Worm (Caenorhabditis elegans): ENCODE measurements around the gene cwp-5.

Gene cwp-5

DNA sequence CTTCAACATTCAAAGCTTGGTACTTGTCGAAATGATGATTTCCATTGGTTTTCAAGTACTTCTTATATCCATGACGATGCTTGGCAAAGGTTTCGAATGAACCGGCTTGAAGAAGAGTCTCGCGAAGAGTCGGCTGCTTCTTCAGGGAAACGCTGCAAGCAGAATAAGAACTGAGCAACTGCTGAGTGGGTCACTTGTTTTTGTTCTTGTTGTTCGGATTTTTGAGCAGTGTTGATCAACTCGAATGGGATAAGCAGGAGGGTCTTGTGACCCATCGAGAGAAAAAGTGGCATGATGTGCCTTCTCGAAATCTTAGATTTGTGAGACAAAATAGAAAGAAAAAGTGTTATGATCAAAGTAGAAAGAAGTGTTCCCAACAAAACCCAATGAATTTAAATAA is 30.8 kb upstream of the cwp-5 start (continued):
- TF ChIP-seq sup-37 (GFP tag; optimal IDR thresholded peaks at IDR 0.05) (no peak), nhr-19 (GFP tag; conservative IDR thresholded peaks at IDR 0.05) (no peak; the same call in 1 of the 2 replicates), lin-15B (tag; optimal IDR thresholded peaks at IDR 0.05) (no peak), lin-35 (GFP tag; optimal IDR thresholded peaks at IDR 0.05) (peak in 1 of 2 experiments; percentile 0), fkh-10 (GFP tag; optimal IDR thresholded peaks at IDR 0.05) (no peak), pax-3 (tag; optimal IDR thresholded peaks at IDR 0.05) (no peak), snu-23 (GFP tag; optimal IDR thresholded peaks at IDR 0.05) (no peak), nhr-71 (tag; optimal IDR thresholded peaks at IDR 0.05) (peak; percentile 59), pag-3 (tag; optimal IDR thresholded peaks at IDR 0.05; ENCODE audit: borderline replicate concordance, insufficient read depth) (peak; percentile 71), unc-62 (GFP tag; optimal IDR thresholded peaks at IDR 0.05) (no peak), C16A3.4 (tag; optimal IDR thresholded peaks at IDR 0.05) (no peak), ceh-8 (GFP tag; optimal IDR thresholded peaks at IDR 0.05) (no peak), ceh-63 (GFP tag; optimal IDR thresholded peaks at IDR 0.05) (no peak), elt-3 (tag; optimal IDR thresholded peaks at IDR 0.05) (no peak), dpl-1 (GFP tag; optimal IDR thresholded peaks at IDR 0.05) (no peak), alr-1 (tag; optimal IDR thresholded peaks at IDR 0.05; ENCODE audit: borderline replicate concordance) (no peak), egl-27 (tag; optimal IDR thresholded peaks at IDR 0.05) (no peak), egl-13 (tag; optimal IDR thresholded peaks at IDR 0.05) (no peak), nhr-11 (tag; optimal IDR thresholded peaks at IDR 0.05) (no peak), irx-1 (tag; optimal IDR thresholded peaks at IDR 0.05) (no peak), aha-1 (tag; optimal IDR thresholded peaks at IDR 0.05) (no peak), unc-30 (tag; optimal IDR thresholded peaks at IDR 0.05) (no peak), mef-2 (tag; optimal IDR thresholded peaks at IDR 0.05) (no peak), lin-14 (GFP tag; optimal IDR thresholded peaks at IDR 0.05) (peak; percentile 69), ceh-88 (GFP tag; IDR thresholded peaks at IDR 0.05) (no peak), hlh-4 (tag; optimal IDR thresholded peaks at IDR 0.05) (no peak), hpl-2 (GFP tag; optimal IDR thresholded peaks at IDR 0.05) (no peak), mab-9 (GFP tag; IDR thresholded peaks at IDR 0.05) (no peak), nhr-77 (tag; optimal IDR thresholded peaks at IDR 0.05) (no peak), aly-2 (tag; optimal IDR thresholded peaks at IDR 0.05) (no peak), hlh-17 (GFP tag; optimal IDR thresholded peaks at IDR 0.05; ENCODE audit: borderline replicate concordance) (no peak), isw-1 (GFP tag; IDR thresholded peaks at IDR 0.05) (no peak), elt-2 (tag; optimal IDR thresholded peaks at IDR 0.05) (no peak), efl-3 (GFP tag; optimal IDR thresholded peaks at IDR 0.05) (no peak), nhr-47 (tag; optimal IDR thresholded peaks at IDR 0.05) (no peak), fkh-4 (tag; optimal IDR thresholded peaks at IDR 0.05; ENCODE audit: borderline replicate concordance) (no peak), tbx-2 (tag; optimal IDR thresholded peaks at IDR 0.05) (no peak), skn-1 (tag; optimal IDR thresholded peaks at IDR 0.05) (no peak), ztf-4 (tag; optimal IDR thresholded peaks at IDR 0.05) (no peak), ces-1 (GFP tag; optimal IDR thresholded peaks at IDR 0.05) (no peak), lir-3 (tag; optimal IDR thresholded peaks at IDR 0.05; ENCODE audit: poor library complexity) (no peak)

DNA sequence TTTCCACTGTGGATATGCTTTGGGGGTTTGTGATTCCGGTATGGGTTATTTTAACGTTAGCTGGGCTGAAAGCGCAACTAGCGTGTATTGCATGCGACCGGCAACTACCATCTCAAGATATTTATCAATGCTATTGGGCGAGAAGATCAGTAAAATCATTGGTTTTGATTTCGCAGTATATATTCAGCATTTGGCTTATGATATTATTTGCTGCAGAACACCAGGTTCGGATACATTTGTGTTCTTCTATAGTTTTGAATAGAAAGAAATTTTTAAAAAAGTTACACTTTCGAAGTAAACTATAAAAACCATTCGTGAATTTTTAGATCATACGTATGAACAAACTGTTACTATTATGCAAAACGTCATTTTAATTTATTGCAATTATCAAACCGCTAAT is 28.2 kb upstream of the cwp-5 start:
- TF ChIP-seq snu-23 (GFP tag; optimal IDR thresholded peaks at IDR 0.05), result no peak
- no peak for TF ChIP-seq vab-15 (tag; optimal IDR thresholded peaks at IDR 0.05)
- TF ChIP-seq sptf-1 (tag; optimal IDR thresholded peaks at IDR 0.05), result no peak
- no peak for TF ChIP-seq unc-62 (GFP tag; optimal IDR thresholded peaks at IDR 0.05)

Measured in whole organism, L1 larva.